Fruit fly (Drosophila melanogaster) S2 (cell line): ENCODE data around the gene bif.

ENCODE experiments used
- CG8478 ChIP-seq: fragments of >200 bp; optimal IDR thresholded peaks from 2 replicates; lab custom pipeline; 2018
- CTCF ChIP-seq, 2 experiments: fragments of >200 bp; optimal IDR thresholded peaks; 2 replicates each; lab custom pipeline; 2018

DNA sequence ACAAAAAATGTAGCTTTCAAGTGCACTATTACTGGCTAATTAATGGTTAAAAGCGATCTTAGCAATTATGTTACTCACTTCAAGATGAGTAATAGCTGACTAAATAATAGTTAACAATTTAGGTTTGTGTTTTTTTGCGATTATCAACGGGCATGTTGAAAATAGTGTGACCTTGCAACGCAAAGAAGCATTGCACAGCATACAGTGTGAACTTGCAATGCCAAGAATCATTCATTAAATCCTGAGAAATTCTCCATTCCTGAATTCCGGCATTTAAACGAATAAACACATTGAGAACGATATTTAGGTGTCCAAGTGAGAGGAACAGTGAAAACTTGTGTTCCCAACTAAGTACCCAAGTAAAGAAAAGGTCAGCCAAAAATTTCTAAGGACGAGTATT lies 19.1 kb upstream of the bif start:
- TF ChIP-seq CG8478 (no peak), CTCF (optimal IDR thresholded peaks at IDR 0.05; lab: Kevin White, UChicago) (no peak)
